Fruit fly (Drosophila melanogaster) whole organism, embryonic: ENCODE measurements around the gene CG5863.

Experiments
- Ada2b ChIP-seq: fragments of 200-800 bp; sonication (Bioruptor generic); IDR thresholded peaks from 2 replicates; pipeline ENCODE4 v1.3.6; 2022; ENCODE audit warnings: missing biosample characterization, missing genetic modification characterization
- Bdp1 ChIP-seq: fragments of 200-800 bp; sonication (Bioruptor generic); optimal IDR thresholded peaks from 3 replicates; lab custom pipeline; 2016; ENCODE audit warnings: missing biosample characterization, missing genetic modification characterization
- CG10147 ChIP-seq: fragments of 200-800 bp; sonication (Bioruptor generic); optimal IDR thresholded peaks from 2 replicates; lab custom pipeline; 2019; ENCODE audit warnings: missing biosample characterization, mild to moderate bottlenecking, missing genetic modification characterization, moderate library complexity
- CG10321 ChIP-seq: fragments of 200-800 bp; sonication (Bioruptor generic); IDR thresholded peaks from 2 replicates; pipeline ENCODE4 v1.3.6; 2022; ENCODE audit warnings: missing biosample characterization, missing genetic modification characterization
- CG10959 ChIP-seq: fragments of 200-800 bp; sonication (Bioruptor generic); IDR thresholded peaks from 2 replicates; pipeline ENCODE4 v1.3.6; 2022; ENCODE audit warnings: missing biosample characterization, missing genetic modification characterization
- CG11247 ChIP-seq: fragments of 200-800 bp; sonication (Bioruptor generic); IDR thresholded peaks from 2 replicates; pipeline ENCODE4 v1.3.6; 2022; ENCODE audit warnings: missing biosample characterization, missing genetic modification characterization
- CG12769 ChIP-seq: fragments of 200-800 bp; sonication (Bioruptor generic); optimal IDR thresholded peaks from 2 replicates; lab custom pipeline; 2019; ENCODE audit warnings: missing biosample characterization, mild to moderate bottlenecking, missing genetic modification characterization, moderate library complexity
- CG14441 ChIP-seq: fragments of 200-800 bp; sonication (Bioruptor generic); IDR thresholded peaks from 2 replicates; pipeline ENCODE4 v1.3.6; 2022; ENCODE audit warnings: missing biosample characterization, missing genetic modification characterization
- CG30431 ChIP-seq: fragments of 200-800 bp; sonication (Bioruptor generic); optimal IDR thresholded peaks from 2 replicates; lab custom pipeline; 2017; ENCODE audit warnings: missing biosample characterization, missing genetic modification characterization
- CG32767 ChIP-seq: fragments of 200-800 bp; sonication (Bioruptor generic); IDR thresholded peaks from 2 replicates; pipeline ENCODE4 v1.3.6; 2022; ENCODE audit warnings: missing biosample characterization, missing genetic modification characterization
- CG3407 ChIP-seq: fragments of 200-800 bp; sonication (Bioruptor generic); optimal IDR thresholded peaks from 2 replicates; lab custom pipeline; 2018; ENCODE audit warnings: missing biosample characterization, mild to moderate bottlenecking, missing genetic modification characterization
- CG34224 ChIP-seq: fragments of 200-800 bp; sonication (Bioruptor generic); IDR thresholded peaks from 3 replicates; pipeline ENCODE4 v1.3.6; 2022; ENCODE audit warnings: missing biosample characterization, missing genetic modification characterization; ENCODE audit not compliant: partially characterized antibody
- CG34422 ChIP-seq: fragments of 200-800 bp; sonication (Bioruptor generic); IDR thresholded peaks from 3 replicates; pipeline ENCODE4 v1.3.6; 2022; ENCODE audit warnings: missing biosample characterization, missing genetic modification characterization
- CG4730 ChIP-seq: fragments of 200-800 bp; sonication (Bioruptor generic); IDR thresholded peaks from 2 replicates; pipeline ENCODE4 v1.3.6; 2022; ENCODE audit warnings: missing biosample characterization, missing genetic modification characterization
- CG7839 ChIP-seq: fragments of 200-800 bp; sonication (Bioruptor generic); optimal IDR thresholded peaks from 3 replicates; lab custom pipeline; 2018; ENCODE audit warnings: missing biosample characterization, mild to moderate bottlenecking, missing genetic modification characterization, moderate library complexity
- CG8281 ChIP-seq: fragments of 200-800 bp; sonication (Bioruptor generic); optimal IDR thresholded peaks from 2 replicates; lab custom pipeline; 2018; ENCODE audit warnings: missing biosample characterization, mild to moderate bottlenecking, missing genetic modification characterization, moderate library complexity
- CG8478 ChIP-seq: fragments of >200 bp; optimal IDR thresholded peaks from 2 replicates; lab custom pipeline; 2018
- MESR4 ChIP-seq: fragments of 200-800 bp; sonication (Bioruptor generic); optimal IDR thresholded peaks from 2 replicates; lab custom pipeline; 2018; ENCODE audit warnings: missing biosample characterization, mild to moderate bottlenecking, missing genetic modification characterization, moderate library complexity
- Med ChIP-seq: fragments of 200-800 bp; sonication (Bioruptor generic); peaks from one replicate; lab custom pipeline; 2016; ENCODE audit warnings: missing biosample characterization, missing genetic modification characterization, mild to moderate bottlenecking, inconsistent platforms, moderate library complexity
- Nf-YB ChIP-seq: fragments of 200-800 bp; sonication (Bioruptor generic); optimal IDR thresholded peaks from 3 replicates; lab custom pipeline; 2019; ENCODE audit warnings: missing biosample characterization, mild to moderate bottlenecking, missing genetic modification characterization, moderate library complexity
- Oaz ChIP-seq: fragments of 200-800 bp; sonication (Bioruptor generic); IDR thresholded peaks from 2 replicates; pipeline ENCODE4 v1.3.6; 2022; ENCODE audit warnings: missing biosample characterization, missing genetic modification characterization
- Six4 ChIP-seq: fragments of 200-800 bp; sonication (Bioruptor generic); optimal IDR thresholded peaks from 2 replicates; lab custom pipeline; 2016; ENCODE audit warnings: missing biosample characterization, missing genetic modification characterization
- ac ChIP-seq: fragments of 200-800 bp; sonication (Bioruptor generic); optimal IDR thresholded peaks from 3 replicates; lab custom pipeline; 2017; ENCODE audit warnings: missing biosample characterization, mild to moderate bottlenecking, missing genetic modification characterization
- bcd ChIP-seq: fragments of 200-800 bp; sonication (Bioruptor generic); optimal IDR thresholded peaks from 2 replicates; lab custom pipeline; 2017; ENCODE audit warnings: missing biosample characterization, mild to moderate bottlenecking, missing genetic modification characterization
- caup ChIP-seq: fragments of 200-800 bp; sonication (Bioruptor generic); optimal IDR thresholded peaks from 3 replicates; lab custom pipeline; 2017; ENCODE audit warnings: missing biosample characterization, mild to moderate bottlenecking, missing genetic modification characterization, moderate library complexity; ENCODE audit not compliant: severe bottlenecking
- corto ChIP-seq: fragments of 200-800 bp; sonication (Bioruptor generic); optimal IDR thresholded peaks from 2 replicates; lab custom pipeline; 2016; ENCODE audit warnings: missing biosample characterization, mild to moderate bottlenecking, missing genetic modification characterization, moderate library complexity
- crp ChIP-seq, 2 experiments: fragments of 200-800 bp; sonication (Bioruptor generic); optimal IDR thresholded peaks; 2 replicates in 1 of 2; 3 replicates in 1 of 2; lab custom pipeline; 2017; ENCODE audit warnings: missing biosample characterization in 2 of 2, missing genetic modification characterization in 2 of 2, mild to moderate bottlenecking in 1 of 2, moderate library complexity in 1 of 2
- cwo ChIP-seq: fragments of 200-800 bp; sonication (Bioruptor generic); optimal IDR thresholded peaks from 3 replicates; lab custom pipeline; 2017; ENCODE audit warnings: missing biosample characterization, missing genetic modification characterization, mild to moderate bottlenecking, moderate library complexity, missing genetic modification reagents
- disco-r ChIP-seq: fragments of 200-800 bp; sonication (Bioruptor generic); optimal IDR thresholded peaks from 2 replicates; lab custom pipeline; 2016; ENCODE audit warnings: missing biosample characterization, missing genetic modification characterization
- dysf ChIP-seq: fragments of 200-800 bp; sonication (Bioruptor generic); IDR thresholded peaks from 3 replicates; pipeline ENCODE4 v1.3.6; 2022; ENCODE audit warnings: missing biosample characterization, missing genetic modification characterization
- ems ChIP-seq: fragments of 200-800 bp; sonication (Bioruptor generic); optimal IDR thresholded peaks from 3 replicates; lab custom pipeline; 2016; ENCODE audit warnings: missing biosample characterization, missing genetic modification characterization
- fd64A ChIP-seq: fragments of 200-800 bp; sonication (Bioruptor generic); optimal IDR thresholded peaks from 3 replicates; lab custom pipeline; 2018; ENCODE audit warnings: missing biosample characterization, mild to moderate bottlenecking, missing genetic modification characterization
- kay ChIP-seq: fragments of 200-800 bp; sonication (Bioruptor generic); optimal IDR thresholded peaks from 2 replicates; lab custom pipeline; 2016; ENCODE audit warnings: missing biosample characterization, missing genetic modification characterization
- oc ChIP-seq: fragments of 200-800 bp; sonication (Bioruptor generic); optimal IDR thresholded peaks from 2 replicates; lab custom pipeline; 2018; ENCODE audit warnings: missing biosample characterization, mild to moderate bottlenecking, missing genetic modification characterization, moderate library complexity
- otp ChIP-seq: fragments of 200-800 bp; sonication (Bioruptor generic); IDR thresholded peaks from 3 replicates; pipeline ENCODE4, ENCODE4 v1.3.6; 2022; ENCODE audit warnings: missing biosample characterization, missing genetic modification characterization
- pan ChIP-seq, 4 experiments: fragments of >200 bp in 3 of 4; fragments of 200-800 bp in 1 of 4; sonication (Bioruptor generic) in 1 of 4; optimal IDR thresholded peaks in 3 of 4; IDR thresholded peaks in 1 of 4; 2 replicates each; pipeline versions ENCODE4 v1.3.6 to Lab custom; 2017 to 2022; ENCODE audit warnings: missing biosample characterization in 2 of 4, missing genetic modification characterization in 2 of 4, mixed read lengths in 1 of 4
- pb ChIP-seq: fragments of 200-800 bp; sonication (Bioruptor generic); optimal IDR thresholded peaks from 3 replicates; lab custom pipeline; 2016; ENCODE audit warnings: missing biosample characterization, missing genetic modification characterization
- pho ChIP-seq: fragments of 200-800 bp; sonication (Bioruptor generic); optimal IDR thresholded peaks from 2 replicates; lab custom pipeline; 2016; ENCODE audit warnings: missing biosample characterization, missing genetic modification characterization
- sd ChIP-seq: fragments of 200-800 bp; sonication (Bioruptor generic); optimal IDR thresholded peaks from 3 replicates; lab custom pipeline; 2018; ENCODE audit warnings: missing biosample characterization, mild to moderate bottlenecking, missing genetic modification characterization, moderate library complexity
- sens-2 ChIP-seq: fragments of 200-800 bp; sonication (Bioruptor generic); IDR thresholded peaks from 2 replicates; pipeline ENCODE4 v1.3.6; 2022; ENCODE audit warnings: missing biosample characterization, missing genetic modification characterization
- slbo ChIP-seq: fragments of 200-800 bp; sonication (Bioruptor generic); IDR thresholded peaks from 2 replicates; pipeline ENCODE4 v1.3.6; 2022; ENCODE audit warnings: missing biosample characterization, missing genetic modification characterization
- sna ChIP-seq: fragments of 200-800 bp; sonication (Bioruptor generic); IDR thresholded peaks from 2 replicates; pipeline ENCODE4 v1.3.6; 2022; ENCODE audit warnings: missing biosample characterization, missing genetic modification characterization; ENCODE audit not compliant: partially characterized antibody
- sob ChIP-seq: fragments of 200-800 bp; sonication (Bioruptor generic); IDR thresholded peaks from 2 replicates; pipeline ENCODE4 v1.3.6; 2022; ENCODE audit warnings: missing biosample characterization, missing genetic modification characterization
- sqz ChIP-seq: fragments of 200-800 bp; sonication (Bioruptor generic); optimal IDR thresholded peaks from 3 replicates; lab custom pipeline; 2018; ENCODE audit warnings: missing biosample characterization, mild to moderate bottlenecking, missing genetic modification characterization
- sr ChIP-seq: fragments of 200-800 bp; sonication (Bioruptor generic); IDR thresholded peaks from 3 replicates; pipeline ENCODE4 v1.3.6; 2022; ENCODE audit warnings: missing biosample characterization, missing genetic modification characterization
- tgo ChIP-seq: fragments of 200-800 bp; sonication (Bioruptor generic); IDR thresholded peaks from 3 replicates; pipeline ENCODE4 v1.3.6; 2022; ENCODE audit warnings: missing biosample characterization, missing genetic modification characterization
- tin ChIP-seq: fragments of 200-800 bp; sonication (Bioruptor generic); optimal IDR thresholded peaks from 3 replicates; lab custom pipeline; 2016; ENCODE audit warnings: missing biosample characterization, missing genetic modification characterization
- usp ChIP-seq: fragments of >200 bp; optimal IDR thresholded peaks from 2 replicates; lab custom pipeline; 2017; ENCODE audit warnings: missing biosample characterization, missing genetic modification characterization
- wor ChIP-seq: fragments of 200-800 bp; sonication (Bioruptor generic); IDR thresholded peaks from 2 replicates; pipeline ENCODE4 v1.3.6; 2022; ENCODE audit warnings: missing biosample characterization, missing genetic modification characterization

The CG5863 gene

dm6 chr3R:17371094-17371493, 39.8 kb upstream of the CG5863 start (continued):
- TF ChIP-seq Nf-YB (no peak), MESR4 (GFP tag; lab: Kevin White, UChicago) (no peak), CG3407 (no peak), dysf (peak; percentile 65), pan (optimal IDR thresholded peaks at IDR 0.05; lab: Kevin White, UChicago) (no peak), pan (GFP tag; optimal IDR thresholded peaks at IDR 0.05 in 1 of 2, IDR thresholded peaks at IDR 0.05 in 1 of 2) (peak in 1 of 2 experiments; percentile 46), CG32767 (GFP tag; lab: Robert Waterston, UW) (no peak), Ada2b (no peak), CG7839 (tag; lab: Kevin White, UChicago) (peak; percentile 55), sob (GFP tag; lab: Robert Waterston, UW) (peak; percentile 27; the same call in 1 of the 2 replicates), slbo (GFP tag; lab: Robert Waterston, UW) (peak; percentile 45; the same call in 1 of the 2 replicates), CG10321 (GFP tag; lab: Robert Waterston, UW) (no peak), CG34422 (no peak), CG34224 (GFP tag; lab: Robert Waterston, UW) (no peak), CG4730 (no peak), tgo (GFP tag; lab: Robert Waterston, UW) (no peak; the same call in 1 of the 3 replicates), CG14441 (GFP tag; lab: Robert Waterston, UW) (0 out of 2 replicates have a peak, but pooled peaks have one; percentile 13), fd64A (no peak), oc (no peak), kay (no peak), cwo (GFP tag; lab: Kevin White, UChicago) (peak; percentile 48), ems (GFP tag; lab: Kevin White, UChicago) (no peak), bcd (peak; percentile 16), CG12769 (tag; lab: Kevin White, UChicago) (peak; percentile 64), CG8478 (lab: Kevin White, UChicago) (no peak), usp (GFP tag; lab: Kevin White, UChicago) (no peak), ac (no peak), Med (GFP tag; lab: Kevin White, UChicago) (peak; percentile 82), CG10147 (GFP tag; lab: Kevin White, UChicago) (peak; percentile 20), sd (no peak), CG8281 (tag; lab: Kevin White, UChicago) (no peak), crp (GFP tag; optimal IDR thresholded peaks at IDR 0.05; lab: Kevin White, UChicago) (no peak), CG10959 (GFP tag; lab: Robert Waterston, UW) (no peak), pho (GFP tag; lab: Kevin White, UChicago) (no peak), wor (GFP tag; lab: Robert Waterston, UW) (0 out of 2 replicates have a peak, but pooled peaks have one; percentile 18), pb (GFP tag; lab: Kevin White, UChicago) (no peak), sqz (no peak), caup (GFP tag; lab: Kevin White, UChicago) (peak; percentile 26), Six4 (GFP tag; lab: Kevin White, UChicago) (no peak), Bdp1 (GFP tag; lab: Kevin White, UChicago) (no peak), CG30431 (GFP tag; lab: Kevin White, UChicago) (no peak), corto (GFP tag; lab: Kevin White, UChicago) (no peak), sens-2 (GFP tag; lab: Robert Waterston, UW) (no peak), sna (GFP tag; lab: Robert Waterston, UW) (no peak), CG11247 (0 out of 2 replicates have a peak, but pooled peaks have one; percentile 21), Oaz (peak; percentile 15; the same call in 1 of the 2 replicates), otp (GFP tag; lab: Robert Waterston, UW) (0 out of 3 replicates have a peak, but pooled peaks have one; percentile 11), tin (GFP tag; lab: Kevin White, UChicago) (no peak), disco-r (no peak), sr (GFP tag; lab: Robert Waterston, UW) (no peak)
